Worm (Caenorhabditis elegans) whole organism, L3 larva: ENCODE data around the gene F46F5.16.

Source experiments
- R02D3.7 ChIP-seq: fragments of 150-350 bp; optimal IDR thresholded peaks from 2 replicates; lab custom pipeline; 2014; ENCODE audit warnings: missing biosample characterization, missing genetic modification characterization
- ZK546.5 ChIP-seq: sonication (generic microtip); optimal IDR thresholded peaks from 2 replicates; lab custom pipeline; 2017; ENCODE audit warnings: missing biosample characterization, missing genetic modification characterization
- ama-1 ChIP-seq: fragments of 150-350 bp; optimal IDR thresholded peaks from 2 replicates; lab custom pipeline; 2018
- ceh-16 ChIP-seq: sonication (generic microtip); optimal IDR thresholded peaks from 2 replicates; lab custom pipeline; 2017; ENCODE audit warnings: missing biosample characterization, missing genetic modification characterization
- ceh-28 ChIP-seq: fragments of 150-350 bp; optimal IDR thresholded peaks from 2 replicates; lab custom pipeline; 2014; ENCODE audit warnings: missing biosample characterization, missing genetic modification reagents, missing genetic modification characterization
- ceh-82 ChIP-seq: fragments of 150-350 bp; optimal IDR thresholded peaks from 2 replicates; lab custom pipeline; 2014; ENCODE audit warnings: missing biosample characterization, missing genetic modification characterization
- ceh-9 ChIP-seq: sonication (generic microtip); optimal IDR thresholded peaks from 2 replicates; lab custom pipeline; 2018; ENCODE audit warnings: missing biosample characterization, missing genetic modification characterization
- egl-27 ChIP-seq: sonication (generic microtip); optimal IDR thresholded peaks from 4 replicates; lab custom pipeline; 2017; ENCODE audit warnings: missing biosample characterization, missing genetic modification reagents, missing genetic modification characterization
- elt-1 ChIP-seq: fragments of 150-350 bp; optimal IDR thresholded peaks from 2 replicates; lab custom pipeline; 2014; ENCODE audit warnings: missing biosample characterization, missing genetic modification characterization
- elt-2 ChIP-seq: sonication (generic microtip); optimal IDR thresholded peaks from 2 replicates; lab custom pipeline; 2016; ENCODE audit warnings: missing genetic modification reagents, mild to moderate bottlenecking, missing genetic modification characterization, missing compliant biosample characterization
- eor-1 ChIP-seq, 2 experiments: fragments of 150-350 bp; optimal IDR thresholded peaks; 2 replicates each; lab custom pipeline; 2014 to 2018; ENCODE audit warnings: missing biosample characterization in 2 of 2, missing genetic modification characterization in 2 of 2
- fkh-10 ChIP-seq: sonication (generic microtip); optimal IDR thresholded peaks from 2 replicates; lab custom pipeline; 2017; ENCODE audit warnings: missing biosample characterization, missing genetic modification reagents, missing genetic modification characterization
- fkh-2 ChIP-seq: fragments of 150-350 bp; optimal IDR thresholded peaks from 2 replicates; lab custom pipeline; 2014; ENCODE audit warnings: missing biosample characterization, missing genetic modification reagents, missing genetic modification characterization
- hmg-11 ChIP-seq: sonication (generic microtip); optimal IDR thresholded peaks from 2 replicates; lab custom pipeline; 2016; ENCODE audit warnings: missing genetic modification characterization, missing compliant biosample characterization
- jun-1 ChIP-seq: fragments of 150-350 bp; optimal IDR thresholded peaks from 2 replicates; lab custom pipeline; 2014; ENCODE audit warnings: missing biosample characterization, missing genetic modification reagents, missing genetic modification characterization
- lin-15B ChIP-seq: fragments of 150-350 bp; optimal IDR thresholded peaks from 2 replicates; lab custom pipeline; 2014; ENCODE audit warnings: missing biosample characterization, missing genetic modification characterization
- lsy-12 ChIP-seq: sonication (generic microtip); optimal IDR thresholded peaks from 2 replicates; lab custom pipeline; 2016; ENCODE audit warnings: mild to moderate bottlenecking, missing genetic modification characterization, missing compliant biosample characterization
- mdl-1 ChIP-seq: fragments of 150-350 bp; optimal IDR thresholded peaks from 2 replicates; lab custom pipeline; 2014; ENCODE audit warnings: missing biosample characterization, missing genetic modification characterization
- mml-1 ChIP-seq: fragments of 150-350 bp; sonication (generic microtip); optimal IDR thresholded peaks from 3 replicates; lab custom pipeline; 2014; ENCODE audit warnings: missing biosample characterization, missing genetic modification characterization
- nfya-1 ChIP-seq: sonication (generic microtip); optimal IDR thresholded peaks from 2 replicates; lab custom pipeline; 2017; ENCODE audit warnings: missing genetic modification characterization, mild to moderate bottlenecking, missing compliant biosample characterization, antibody characterized with exemption, moderate library complexity; ENCODE audit not compliant: insufficient read depth
- nhr-11 ChIP-seq: fragments of 150-350 bp; optimal IDR thresholded peaks from 2 replicates; lab custom pipeline; 2014; ENCODE audit warnings: missing biosample characterization, missing genetic modification characterization
- nhr-12 ChIP-seq: fragments of 150-350 bp; optimal IDR thresholded peaks from 2 replicates; lab custom pipeline; 2014; ENCODE audit warnings: missing biosample characterization, missing genetic modification characterization
- nhr-23 ChIP-seq: fragments of 150-350 bp; optimal IDR thresholded peaks from 2 replicates; lab custom pipeline; 2014; ENCODE audit warnings: missing biosample characterization, missing genetic modification reagents, missing genetic modification characterization
- nhr-237 ChIP-seq: fragments of 150-350 bp; optimal IDR thresholded peaks from 2 replicates; lab custom pipeline; 2014; ENCODE audit warnings: missing biosample characterization, missing genetic modification characterization
- nhr-25 ChIP-seq: sonication (generic microtip); optimal IDR thresholded peaks from 2 replicates; lab custom pipeline; 2017; ENCODE audit warnings: missing biosample characterization, missing genetic modification characterization
- nhr-28 ChIP-seq: fragments of 150-350 bp; optimal IDR thresholded peaks from 2 replicates; lab custom pipeline; 2014; ENCODE audit warnings: missing biosample characterization, missing genetic modification characterization
- nhr-43 ChIP-seq: sonication (generic microtip); optimal IDR thresholded peaks from 2 replicates; lab custom pipeline; 2016; ENCODE audit warnings: mild to moderate bottlenecking, missing genetic modification characterization, missing compliant biosample characterization; ENCODE audit not compliant: poor library complexity, severe bottlenecking
- nhr-67 ChIP-seq: fragments of 150-350 bp; optimal IDR thresholded peaks from 2 replicates; lab custom pipeline; 2014; ENCODE audit warnings: missing biosample characterization, missing genetic modification characterization
- nhr-76 ChIP-seq: fragments of 150-350 bp; sonication (generic microtip); optimal IDR thresholded peaks from 5 replicates; lab custom pipeline; 2014; ENCODE audit warnings: missing biosample characterization, missing genetic modification characterization
- nhr-77 ChIP-seq: fragments of 150-350 bp; optimal IDR thresholded peaks from 2 replicates; lab custom pipeline; 2014; ENCODE audit warnings: missing biosample characterization, missing genetic modification characterization
- pha-4 ChIP-seq: fragments of 150-350 bp; optimal IDR thresholded peaks from 2 replicates; lab custom pipeline; 2014; ENCODE audit warnings: missing biosample characterization, missing genetic modification reagents, missing genetic modification characterization
- sea-2 ChIP-seq: fragments of 150-350 bp; sonication (generic microtip); optimal IDR thresholded peaks from 4 replicates; lab custom pipeline; 2014; ENCODE audit warnings: missing biosample characterization, missing genetic modification reagents, missing genetic modification characterization
- skn-1 ChIP-seq: fragments of 150-350 bp; optimal IDR thresholded peaks from 2 replicates; lab custom pipeline; 2014; ENCODE audit warnings: missing biosample characterization, missing genetic modification characterization
- snpc-4 ChIP-seq: fragments of 150-350 bp; optimal IDR thresholded peaks from 2 replicates; lab custom pipeline; 2014; ENCODE audit warnings: missing biosample characterization, missing genetic modification characterization
- tbx-2 ChIP-seq: sonication (generic microtip); optimal IDR thresholded peaks from 2 replicates; lab custom pipeline; 2016; ENCODE audit warnings: mild to moderate bottlenecking, missing genetic modification characterization, missing compliant biosample characterization
- unc-39 ChIP-seq: sonication (generic microtip); optimal IDR thresholded peaks from 4 replicates; lab custom pipeline; 2017; ENCODE audit warnings: missing biosample characterization, missing genetic modification characterization
- unc-62 ChIP-seq: fragments of 150-350 bp; sonication (generic microtip); optimal IDR thresholded peaks from 4 replicates; lab custom pipeline; 2014; ENCODE audit warnings: missing biosample characterization, missing genetic modification reagents, missing genetic modification characterization
- zag-1 ChIP-seq: fragments of 150-350 bp; optimal IDR thresholded peaks from 2 replicates; lab custom pipeline; 2014; ENCODE audit warnings: missing biosample characterization, missing genetic modification characterization
- ztf-11 ChIP-seq: fragments of 150-350 bp; optimal IDR thresholded peaks from 2 replicates; lab custom pipeline; 2014; ENCODE audit warnings: missing biosample characterization, missing genetic modification characterization
- ztf-4 ChIP-seq: fragments of 150-350 bp; optimal IDR thresholded peaks from 2 replicates; lab custom pipeline; 2014; ENCODE audit warnings: missing biosample characterization, missing genetic modification characterization

F46F5.16 gene

ce11 chrII:773830-774229 lies 13.2 kb upstream of the F46F5.16 start:
- peak; percentile 61 for TF ChIP-seq fkh-10
- no peak for TF ChIP-seq nhr-237 (tag; lab: Kevin White, UChicago)

ce11 chrII:775033-775432 lies 12.0 kb upstream of the F46F5.16 start, which contains the start of gene Y39F10A.1:
Gene Y39F10A.1, plus strand, starts transcription at chrII:775333.
- TF ChIP-seq nhr-25 (tag; lab: Kevin White, UChicago) = no peak
- TF ChIP-seq eor-1 (tag; optimal IDR thresholded peaks at IDR 0.05; lab: Kevin White, UChicago) = no peak
- no peak for TF ChIP-seq nhr-43
- TF ChIP-seq nhr-237 (tag; lab: Kevin White, UChicago) = no peak
- no peak for TF ChIP-seq pha-4 (tag; lab: Kevin White, UChicago)
- no peak for TF ChIP-seq ceh-82 (tag; lab: Kevin White, UChicago)
- TF ChIP-seq egl-27 = no peak
- TF ChIP-seq jun-1 (tag; lab: Kevin White, UChicago) = no peak
- no peak for TF ChIP-seq ceh-28
- TF ChIP-seq lsy-12 (tag; lab: Kevin White, UChicago) = no peak
- TF ChIP-seq ceh-16 = no peak
- TF ChIP-seq tbx-2 (tag; lab: Kevin White, UChicago) = no peak
- no peak for TF ChIP-seq ceh-9
- TF ChIP-seq lin-15B (tag; lab: Kevin White, UChicago) = no peak
- no peak for TF ChIP-seq mdl-1
- TF ChIP-seq hmg-11 (tag; lab: Kevin White, UChicago) = no peak
- TF ChIP-seq ZK546.5 = no peak
- no peak for TF ChIP-seq nhr-77 (tag; lab: Kevin White, UChicago)
- no peak for TF ChIP-seq nhr-11

ce11 chrII:782903-783302 lies 4.1 kb upstream of the F46F5.16 start, which contains the start of gene Y39F10A.3:
Gene Y39F10A.3, minus strand, starts transcription at chrII:783003.
- no peak for TF ChIP-seq nhr-12 (tag; lab: Kevin White, UChicago)
- TF ChIP-seq skn-1 = no peak
- TF ChIP-seq elt-2 (tag; lab: Kevin White, UChicago) = no peak
- TF ChIP-seq egl-27 = no peak
- no peak for TF ChIP-seq nhr-77 (tag; lab: Kevin White, UChicago)
- TF ChIP-seq fkh-2 (tag; lab: Kevin White, UChicago) = no peak
- no peak for TF ChIP-seq ceh-9
- TF ChIP-seq nhr-23 = no peak
- TF ChIP-seq zag-1 (tag; lab: Kevin White, UChicago) = no peak
- no peak for TF ChIP-seq ztf-4 (tag; lab: Kevin White, UChicago)
- no peak for TF ChIP-seq nhr-11
- no peak for TF ChIP-seq unc-39
- no peak for TF ChIP-seq ZK546.5
- TF ChIP-seq fkh-10 = no peak
- no peak for TF ChIP-seq R02D3.7 (tag; lab: Kevin White, UChicago)
- TF ChIP-seq nhr-237 (tag; lab: Kevin White, UChicago) = no peak
- TF ChIP-seq sea-2 (GFP tag; lab: Kevin White, UChicago) = no peak
- TF ChIP-seq nhr-76 (tag; lab: Kevin White, UChicago) = no peak

- TF ChIP-seq nhr-43 (no peak), egl-27 (no peak), mdl-1 (no peak), unc-62 (GFP tag; lab: Kevin White, UChicago) (no peak), unc-39 (no peak), nhr-76 (tag; lab: Kevin White, UChicago) (no peak), mml-1 (tag; lab: Kevin White, UChicago) (no peak), fkh-10 (no peak), nfya-1 (no peak), lsy-12 (tag; lab: Kevin White, UChicago) (no peak), ztf-4 (tag; lab: Kevin White, UChicago) (no peak), nhr-28 (tag; lab: Kevin White, UChicago) (no peak), nhr-23 (no peak), snpc-4 (tag; lab: Kevin White, UChicago) (no peak)
Observed at ce11 chrII:783532-783931, 3.5 kb upstream of the F46F5.16 start, which contains the start of gene Y39F10A.6. Gene Y39F10A.6, minus strand, starts transcription at chrII:783632.

ce11 chrII:788139-788538 lies 1.1 kb downstream of the F46F5.16 start, which contains the start of gene F46F5.15:
Gene F46F5.15, plus strand, starts transcription at chrII:788439.
- TF ChIP-seq ama-1 = no peak
- no peak for TF ChIP-seq ztf-11 (tag; lab: Kevin White, UChicago)
- no peak for TF ChIP-seq pha-4 (tag; lab: Kevin White, UChicago)
- no peak for TF ChIP-seq ceh-82 (tag; lab: Kevin White, UChicago)
- TF ChIP-seq ztf-4 (tag; lab: Kevin White, UChicago) = no peak
- no peak for TF ChIP-seq ceh-9
- TF ChIP-seq lsy-12 (tag; lab: Kevin White, UChicago) = no peak
- TF ChIP-seq nhr-23 = no peak
- TF ChIP-seq nhr-67 (tag; lab: Kevin White, UChicago) = no peak
- TF ChIP-seq egl-27 = no peak
- no peak for TF ChIP-seq elt-1 (tag; lab: Kevin White, UChicago)
- no peak for TF ChIP-seq skn-1
- no peak for TF ChIP-seq fkh-2 (tag; lab: Kevin White, UChicago)
- TF ChIP-seq, all 47 proteins: peak for 0
